Worm (Caenorhabditis elegans) whole organism, late embryonic: ENCODE results near the gene K08F11.1.

ENCODE experiments used
- ets-4 ChIP-seq: sonication (generic microtip); optimal IDR thresholded peaks from 2 replicates; lab custom pipeline; 2016; ENCODE audit warnings: missing genetic modification characterization, missing compliant biosample characterization
- hlh-6 ChIP-seq: sonication (generic microtip); optimal IDR thresholded peaks from 2 replicates; lab custom pipeline; 2016; ENCODE audit warnings: missing genotype, missing genetic modification characterization, missing compliant biosample characterization
- sdc-2 ChIP-seq: sonication (generic microtip); optimal IDR thresholded peaks from 2 replicates; lab custom pipeline; 2016; ENCODE audit warnings: missing genotype, missing genetic modification characterization, missing compliant biosample characterization
- unc-86 ChIP-seq: sonication (generic microtip); optimal IDR thresholded peaks from 2 replicates; lab custom pipeline; 2016; ENCODE audit warnings: missing genetic modification characterization, missing compliant biosample characterization

DNA sequence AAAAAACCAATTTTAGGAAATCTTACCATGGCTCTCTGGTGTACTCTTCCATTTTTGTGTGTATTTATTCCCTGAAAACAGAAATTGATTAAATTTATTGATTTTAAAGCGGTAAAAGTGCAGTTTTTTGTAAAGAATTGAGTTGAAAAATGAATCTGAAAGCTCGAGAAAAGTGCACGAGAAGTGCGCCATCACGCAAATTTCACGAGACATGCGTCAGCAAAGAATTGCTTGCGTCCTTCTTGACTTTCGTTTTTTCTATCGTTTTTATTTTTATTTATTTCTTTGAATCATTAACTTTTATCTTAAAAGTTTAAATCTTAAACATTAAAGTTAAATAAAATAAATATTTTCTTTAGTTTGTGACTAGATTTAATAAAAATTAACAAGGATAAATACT lies 20.8 kb downstream of the K08F11.1 start, which contains the start of gene timm-17B.1:
- no peak for TF ChIP-seq hlh-6 (tag; lab: Kevin White, UChicago)
- no peak for TF ChIP-seq sdc-2 (tag; lab: Kevin White, UChicago)
- TF ChIP-seq unc-86 (tag; lab: Kevin White, UChicago): no peak
- TF ChIP-seq ets-4 (tag; lab: Kevin White, UChicago): no peak
